Worm (Caenorhabditis elegans) whole organism, mixed stage, embryonic: Measurements from ENCODE around the gene Y43F8B.3.

ENCODE experiments used
- cnd-1 ChIP-seq: fragments of 200-800 bp; sonication (Bioruptor generic); optimal IDR thresholded peaks from 2 replicates; lab custom pipeline; 2018; ENCODE audit warnings: mild to moderate bottlenecking, missing genetic modification characterization, missing compliant biosample characterization
- elt-1 ChIP-seq: sonication (generic microtip); optimal IDR thresholded peaks from 2 replicates; lab custom pipeline; 2017; ENCODE audit warnings: missing genetic modification characterization, mild to moderate bottlenecking, missing compliant biosample characterization, antibody characterized with exemption, moderate library complexity, borderline replicate concordance; ENCODE audit not compliant: insufficient read depth
- elt-3 ChIP-seq: fragments of 150-350 bp; optimal IDR thresholded peaks from 2 replicates; lab custom pipeline; 2014; ENCODE audit warnings: missing biosample characterization, missing genetic modification characterization
- nhr-12 ChIP-seq: fragments of 150-350 bp; optimal IDR thresholded peaks from 2 replicates; lab custom pipeline; 2014; ENCODE audit warnings: missing biosample characterization, missing genetic modification characterization
- nhr-2 ChIP-seq: fragments of 150-350 bp; optimal IDR thresholded peaks from 2 replicates; lab custom pipeline; 2014; ENCODE audit warnings: missing biosample characterization, missing genetic modification characterization
- nhr-28 ChIP-seq: fragments of 150-350 bp; optimal IDR thresholded peaks from 2 replicates; lab custom pipeline; 2014; ENCODE audit warnings: missing biosample characterization, missing genetic modification characterization
- nhr-76 ChIP-seq: sonication (generic microtip); optimal IDR thresholded peaks from 2 replicates; lab custom pipeline; 2017; ENCODE audit warnings: missing biosample characterization, missing genetic modification characterization
- pha-4 ChIP-seq: fragments of 150-350 bp; optimal IDR thresholded peaks from 2 replicates; lab custom pipeline; 2018; ENCODE audit warnings: missing biosample characterization, missing genetic modification reagents, missing genetic modification characterization
- unc-39 ChIP-seq: fragments of 150-350 bp; optimal IDR thresholded peaks from 2 replicates; lab custom pipeline; 2014; ENCODE audit warnings: missing biosample characterization, missing genetic modification characterization
- ztf-11 ChIP-seq: fragments of 150-350 bp; optimal IDR thresholded peaks from 2 replicates; lab custom pipeline; 2014; ENCODE audit warnings: missing biosample characterization, missing genetic modification characterization

- TF ChIP-seq nhr-12 (tag; lab: Kevin White, UChicago), result no peak
- no peak for TF ChIP-seq elt-1
- no peak for TF ChIP-seq ztf-11
- TF ChIP-seq pha-4 (tag; lab: Kevin White, UChicago), result no peak
- TF ChIP-seq elt-3 (tag; lab: Kevin White, UChicago), result no peak
- TF ChIP-seq cnd-1 (tag; lab: Kevin White, UChicago), result no peak
- TF ChIP-seq nhr-2, result no peak
- TF ChIP-seq nhr-28 (tag; lab: Kevin White, UChicago), result no peak
- no peak for TF ChIP-seq nhr-76 (tag; lab: Kevin White, UChicago)
- TF ChIP-seq unc-39, result no peak
Observed at ce11 chrV:19533010-19533409, 30.1 kb downstream of the Y43F8B.3 start, which contains the start of gene Y43F8B.2.
